Worm (Caenorhabditis elegans) whole organism, early embryonic: ENCODE results near the gene T27A10.5.

ENCODE experiments used
- B0310.2 ChIP-seq: sonication (generic microtip); optimal IDR thresholded peaks from 2 replicates; lab custom pipeline; 2016; ENCODE audit warnings: mild to moderate bottlenecking, missing genetic modification characterization, missing compliant biosample characterization
- F13C5.2 ChIP-seq: sonication (generic microtip); optimal IDR thresholded peaks from 2 replicates; lab custom pipeline; 2017; ENCODE audit warnings: mild to moderate bottlenecking, missing genetic modification characterization, inconsistent platforms, missing compliant biosample characterization
- aly-1 ChIP-seq: sonication (generic microtip); optimal IDR thresholded peaks from 2 replicates; lab custom pipeline; 2016; ENCODE audit warnings: missing genetic modification characterization, missing compliant biosample characterization
- ama-1 ChIP-seq: fragments of 150-350 bp; optimal IDR thresholded peaks from 2 replicates; lab custom pipeline; 2014
- ceh-13 ChIP-seq: fragments of 200-800 bp; sonication (Bioruptor generic); optimal IDR thresholded peaks from 2 replicates; lab custom pipeline; 2018; ENCODE audit warnings: mild to moderate bottlenecking, missing genetic modification characterization, missing compliant biosample characterization
- ceh-36 ChIP-seq: sonication (generic microtip); optimal IDR thresholded peaks from 2 replicates; lab custom pipeline; 2016; ENCODE audit warnings: missing genetic modification characterization, inconsistent platforms, missing compliant biosample characterization
- ets-7 ChIP-seq: sonication (generic microtip); optimal IDR thresholded peaks from 2 replicates; lab custom pipeline; 2016; ENCODE audit warnings: missing genotype, missing genetic modification characterization, missing compliant biosample characterization
- flt-1 ChIP-seq: fragments of 200-800 bp; sonication (Bioruptor generic); IDR thresholded peaks from 2 replicates; pipeline ENCODE4 v1.3.6; 2022; ENCODE audit warnings: missing genetic modification characterization, missing compliant biosample characterization
- hmbx-1 ChIP-seq: sonication (generic microtip); optimal IDR thresholded peaks from 2 replicates; lab custom pipeline; 2016; ENCODE audit warnings: mild to moderate bottlenecking, missing genetic modification characterization, missing compliant biosample characterization
- hmg-4 ChIP-seq: fragments of 200-800 bp; sonication (Bioruptor generic); optimal IDR thresholded peaks from 2 replicates; lab custom pipeline; 2018; ENCODE audit warnings: mild to moderate bottlenecking, missing genetic modification characterization, missing compliant biosample characterization
- hnd-1 ChIP-seq: sonication (generic microtip); optimal IDR thresholded peaks from 2 replicates; lab custom pipeline; 2016; ENCODE audit warnings: missing genetic modification characterization, missing compliant biosample characterization
- pes-1 ChIP-seq: fragments of 200-800 bp; sonication (Bioruptor generic); IDR thresholded peaks from 2 replicates; pipeline ENCODE4 v1.3.6; 2022; ENCODE audit warnings: missing genetic modification reagents, missing genetic modification characterization, missing compliant biosample characterization
- scrt-1 ChIP-seq: fragments of 200-800 bp; sonication (Bioruptor generic); IDR thresholded peaks from 2 replicates; pipeline ENCODE4 v1.3.6; 2022; ENCODE audit warnings: missing genetic modification characterization, missing compliant biosample characterization
- sea-1 ChIP-seq: fragments of 200-800 bp; sonication (Bioruptor generic); conservative IDR thresholded peaks from 2 replicates; pipeline ENCODE4 v1.3.6; 2022; ENCODE audit warnings: missing genetic modification characterization, missing compliant biosample characterization
- tbx-11 ChIP-seq: fragments of 200-800 bp; sonication (Bioruptor generic); IDR thresholded peaks from 2 replicates; pipeline ENCODE4 v1.3.6; 2022; ENCODE audit warnings: missing genetic modification characterization, missing compliant biosample characterization
- tbx-37 ChIP-seq: fragments of 200-800 bp; sonication (Bioruptor generic); conservative IDR thresholded peaks from 2 replicates; pipeline ENCODE4 v1.3.6; 2022; ENCODE audit warnings: missing genetic modification reagents, missing genetic modification characterization, missing compliant biosample characterization
- tra-4 ChIP-seq: sonication (generic microtip); optimal IDR thresholded peaks from 2 replicates; lab custom pipeline; 2017; ENCODE audit warnings: missing genetic modification characterization, missing compliant biosample characterization

T27A10.5 gene

DNA sequence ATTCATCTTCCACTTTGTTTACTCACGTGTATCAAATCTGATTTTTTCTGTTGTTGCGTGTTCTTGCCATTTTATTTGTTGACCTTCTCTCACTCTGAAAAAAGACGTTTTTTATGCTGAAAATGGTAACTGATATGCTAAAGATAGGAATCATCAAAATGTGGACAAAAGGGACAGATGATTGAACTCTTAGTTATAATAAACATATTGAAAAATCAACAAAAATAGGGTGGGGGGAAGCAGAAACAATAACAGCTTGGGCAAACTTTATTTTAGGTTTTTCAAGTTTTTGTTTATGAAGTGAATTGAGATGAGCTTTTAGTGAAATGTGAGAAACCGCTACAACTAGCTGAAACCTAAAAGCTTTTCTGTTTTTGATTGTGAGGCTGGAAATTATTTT is 40.5 kb downstream of the T27A10.5 start, which contains the start of gene F56B6.6:
Gene F56B6.6, minus strand, starts transcription at position 101 of the 400 bp plus-strand sequence.
- TF ChIP-seq ets-7 (tag; lab: Kevin White, UChicago) (no peak), F13C5.2 (tag; lab: Kevin White, UChicago) (no peak), scrt-1 (GFP tag; lab: Robert Waterston, UW) (no peak), tbx-11 (GFP tag; lab: Robert Waterston, UW) (no peak), flt-1 (GFP tag; lab: Robert Waterston, UW) (no peak), ceh-13 (GFP tag; lab: Kevin White, UChicago) (no peak), hnd-1 (tag; lab: Kevin White, UChicago) (no peak), pes-1 (no peak), sea-1 (no peak), ceh-36 (tag; lab: Kevin White, UChicago) (no peak), tra-4 (no peak), hmbx-1 (tag; lab: Kevin White, UChicago) (no peak), ama-1 (lab: Kevin White, UChicago) (no peak), hmg-4 (GFP tag; lab: Kevin White, UChicago) (no peak), tbx-37 (no peak), B0310.2 (tag; lab: Kevin White, UChicago) (no peak), aly-1 (tag; lab: Kevin White, UChicago) (no peak)

DNA sequence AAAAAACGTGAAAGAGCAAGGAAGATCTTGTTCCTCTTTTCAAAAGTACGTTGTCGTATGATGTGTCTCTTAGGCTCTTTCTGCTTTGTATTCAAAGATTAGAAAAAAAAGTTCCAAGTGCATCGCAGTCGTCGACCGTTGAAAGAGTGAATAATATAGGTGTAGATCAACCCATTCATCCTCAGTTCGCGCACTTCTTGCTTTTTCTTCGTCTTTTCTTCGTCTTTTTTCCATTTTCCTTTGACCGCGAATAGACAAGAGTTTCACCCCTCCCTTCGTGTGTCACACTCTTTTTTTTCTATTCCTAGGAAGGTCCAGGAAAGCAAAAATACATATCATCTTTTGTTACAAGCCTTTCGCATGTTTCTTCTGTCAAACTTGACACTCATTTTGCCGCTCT is 46.7 kb downstream of the T27A10.5 start:
- TF ChIP-seq hnd-1 (tag; lab: Kevin White, UChicago) (no peak), sea-1 (no peak), tbx-37 (no peak), hmbx-1 (tag; lab: Kevin White, UChicago) (no peak), ceh-36 (tag; lab: Kevin White, UChicago) (no peak), ceh-13 (GFP tag; lab: Kevin White, UChicago) (no peak), pes-1 (no peak), ets-7 (tag; lab: Kevin White, UChicago) (no peak), B0310.2 (tag; lab: Kevin White, UChicago) (no peak)
